Fruit fly (Drosophila melanogaster) whole organism, embryonic: Measurements from ENCODE around the gene Cyp6d4.

Experiments used
- Asciz ChIP-seq: fragments of 200-800 bp; sonication (Bioruptor generic); optimal IDR thresholded peaks from 2 replicates; lab custom pipeline; 2017; ENCODE audit warnings: missing biosample characterization, mild to moderate bottlenecking, missing genetic modification characterization, missing genetic modification reagents
- CG10543 ChIP-seq: fragments of 200-800 bp; sonication (Bioruptor generic); optimal IDR thresholded peaks from 3 replicates; lab custom pipeline; 2017; ENCODE audit warnings: missing biosample characterization, mild to moderate bottlenecking, missing genetic modification characterization, moderate library complexity
- CG10654 ChIP-seq: fragments of 200-800 bp; sonication (Bioruptor generic); optimal IDR thresholded peaks from 2 replicates; lab custom pipeline; 2016; ENCODE audit warnings: missing biosample characterization, missing genetic modification characterization
- CG11695 ChIP-seq: fragments of 200-800 bp; sonication (Bioruptor generic); IDR thresholded peaks from 3 replicates; pipeline ENCODE4 v1.3.6; 2022; ENCODE audit warnings: missing biosample characterization, missing genetic modification characterization
- CG12391 ChIP-seq: fragments of 200-800 bp; sonication (Bioruptor generic); optimal IDR thresholded peaks from 3 replicates; lab custom pipeline; 2018; ENCODE audit warnings: missing biosample characterization, mild to moderate bottlenecking, missing genetic modification characterization, moderate library complexity
- CG12769 ChIP-seq: fragments of 200-800 bp; sonication (Bioruptor generic); optimal IDR thresholded peaks from 2 replicates; lab custom pipeline; 2019; ENCODE audit warnings: missing biosample characterization, mild to moderate bottlenecking, missing genetic modification characterization, moderate library complexity
- CG13894 ChIP-seq: fragments of 200-800 bp; sonication (Bioruptor generic); optimal IDR thresholded peaks from 3 replicates; lab custom pipeline; 2018; ENCODE audit warnings: missing biosample characterization, mild to moderate bottlenecking, missing genetic modification characterization, moderate library complexity
- CG18011 ChIP-seq: fragments of 200-800 bp; sonication (Bioruptor generic); optimal IDR thresholded peaks from 2 replicates; lab custom pipeline; 2017; ENCODE audit warnings: missing biosample characterization, missing genetic modification characterization, mild to moderate bottlenecking, moderate library complexity, missing genotype
- CG2199 ChIP-seq: fragments of 200-800 bp; sonication (Bioruptor generic); IDR thresholded peaks from 3 replicates; pipeline ENCODE4 v1.3.6; 2022; ENCODE audit warnings: missing biosample characterization, missing genetic modification characterization
- CG31365 ChIP-seq: fragments of 200-800 bp; sonication (Bioruptor generic); optimal IDR thresholded peaks from 2 replicates; lab custom pipeline; 2018; ENCODE audit warnings: missing biosample characterization, mild to moderate bottlenecking, missing genetic modification characterization
- CG34376 ChIP-seq: fragments of 200-800 bp; sonication (Bioruptor generic); optimal IDR thresholded peaks from 2 replicates; lab custom pipeline; 2018; ENCODE audit warnings: missing biosample characterization, mild to moderate bottlenecking, missing genetic modification characterization
- CG3995 ChIP-seq: fragments of 200-800 bp; sonication (Bioruptor generic); optimal IDR thresholded peaks from 3 replicates; lab custom pipeline; 2016; ENCODE audit warnings: missing biosample characterization, missing genetic modification characterization
- CG6791 ChIP-seq: fragments of 200-800 bp; sonication (Bioruptor generic); IDR thresholded peaks from 3 replicates; pipeline ENCODE4 v1.3.6; 2022; ENCODE audit warnings: missing biosample characterization, missing genetic modification characterization; ENCODE audit not compliant: partially characterized antibody
- CG8281 ChIP-seq: fragments of 200-800 bp; sonication (Bioruptor generic); optimal IDR thresholded peaks from 2 replicates; lab custom pipeline; 2018; ENCODE audit warnings: missing biosample characterization, mild to moderate bottlenecking, missing genetic modification characterization, moderate library complexity
- CG8290 ChIP-seq, 3 experiments: fragments of 200-800 bp; sonication (Bioruptor generic); optimal IDR thresholded peaks; 2 replicates each; lab custom pipeline; 2016 to 2019; ENCODE audit warnings: missing biosample characterization in 3 of 3, missing genetic modification characterization in 3 of 3, mild to moderate bottlenecking in 2 of 3, moderate library complexity in 1 of 3
- CG9817 ChIP-seq: fragments of 200-800 bp; sonication (Bioruptor generic); optimal IDR thresholded peaks from 2 replicates; lab custom pipeline; 2018; ENCODE audit warnings: missing biosample characterization, mild to moderate bottlenecking, missing genetic modification characterization, moderate library complexity
- Dad ChIP-seq: fragments of 200-800 bp; sonication (Bioruptor generic); optimal IDR thresholded peaks from 3 replicates; lab custom pipeline; 2016; ENCODE audit warnings: missing biosample characterization, missing genetic modification characterization
- Dll ChIP-seq: fragments of 200-800 bp; sonication (Bioruptor generic); IDR thresholded peaks from 4 replicates; pipeline ENCODE4 v1.3.6; 2022; ENCODE audit warnings: missing biosample characterization, missing genetic modification characterization; ENCODE audit not compliant: partially characterized antibody
- Hr78 ChIP-seq, 2 experiments: fragments of 200-800 bp in 1 of 2; fragments of >200 bp in 1 of 2; sonication (Bioruptor generic) in 1 of 2; optimal IDR thresholded peaks; 2 replicates each; lab custom pipeline; 2017 to 2019; ENCODE audit warnings: missing biosample characterization in 2 of 2, missing genetic modification characterization in 2 of 2, mild to moderate bottlenecking in 1 of 2, moderate library complexity in 1 of 2
- Med ChIP-seq: fragments of 200-800 bp; sonication (Bioruptor generic); peaks from one replicate; lab custom pipeline; 2016; ENCODE audit warnings: missing biosample characterization, missing genetic modification characterization, mild to moderate bottlenecking, inconsistent platforms, moderate library complexity
- Nf-YC ChIP-seq: fragments of 200-800 bp; optimal IDR thresholded peaks from 3 replicates; lab custom pipeline; 2019; ENCODE audit warnings: missing biosample characterization, mild to moderate bottlenecking, missing genetic modification characterization, moderate library complexity
- Pdp1 ChIP-seq, 2 experiments: fragments of 200-800 bp; sonication (Bioruptor generic); optimal IDR thresholded peaks; 3 replicates each; lab custom pipeline; 2016; ENCODE audit warnings: missing biosample characterization in 2 of 2, missing genetic modification characterization in 2 of 2, mild to moderate bottlenecking in 1 of 2, moderate library complexity in 1 of 2
- Tbp ChIP-seq: fragments of >200 bp; optimal IDR thresholded peaks from 2 replicates; lab custom pipeline; 2018; ENCODE audit warnings: missing biosample characterization, missing genetic modification characterization
- abd-A ChIP-seq: fragments of 200-800 bp; sonication (Bioruptor generic); optimal IDR thresholded peaks from 3 replicates; lab custom pipeline; 2019; ENCODE audit warnings: missing biosample characterization, mild to moderate bottlenecking, missing genetic modification characterization, moderate library complexity
- cg ChIP-seq: fragments of 200-800 bp; sonication (Bioruptor generic); optimal IDR thresholded peaks from 3 replicates; lab custom pipeline; 2019; ENCODE audit warnings: missing biosample characterization, mild to moderate bottlenecking, missing genetic modification characterization, moderate library complexity
- chinmo ChIP-seq: fragments of 200-800 bp; sonication (Bioruptor generic); IDR thresholded peaks from 4 replicates; pipeline ENCODE4 v1.3.6; 2022; ENCODE audit warnings: missing biosample characterization, missing genetic modification characterization; ENCODE audit not compliant: partially characterized antibody
- crp ChIP-seq, 2 experiments: fragments of 200-800 bp; sonication (Bioruptor generic); optimal IDR thresholded peaks; 2 replicates in 1 of 2; 3 replicates in 1 of 2; lab custom pipeline; 2017; ENCODE audit warnings: missing biosample characterization in 2 of 2, missing genetic modification characterization in 2 of 2, mild to moderate bottlenecking in 1 of 2, moderate library complexity in 1 of 2
- esg ChIP-seq: fragments of 200-800 bp; sonication (Bioruptor generic); conservative IDR thresholded peaks from 2 replicates; pipeline ENCODE4 v1.3.6; 2022; ENCODE audit warnings: missing biosample characterization, missing genetic modification characterization
- exex ChIP-seq: fragments of 200-800 bp; sonication (Bioruptor generic); optimal IDR thresholded peaks from 4 replicates; lab custom pipeline; 2018; ENCODE audit warnings: missing biosample characterization, mild to moderate bottlenecking, missing genetic modification characterization, moderate library complexity
- fd64A ChIP-seq: fragments of 200-800 bp; sonication (Bioruptor generic); optimal IDR thresholded peaks from 3 replicates; lab custom pipeline; 2018; ENCODE audit warnings: missing biosample characterization, mild to moderate bottlenecking, missing genetic modification characterization
- hth ChIP-seq: fragments of >200 bp; optimal IDR thresholded peaks from 2 replicates; lab custom pipeline; 2017; ENCODE audit warnings: inconsistent platforms
- maf-S ChIP-seq: fragments of 200-800 bp; sonication (Bioruptor generic); optimal IDR thresholded peaks from 2 replicates; lab custom pipeline; 2016; ENCODE audit warnings: missing biosample characterization, missing genetic modification characterization
- mirr ChIP-seq: fragments of 200-800 bp; sonication (Bioruptor generic); optimal IDR thresholded peaks from 3 replicates; lab custom pipeline; 2018; ENCODE audit warnings: missing biosample characterization, mild to moderate bottlenecking, missing genetic modification characterization
- org-1 ChIP-seq: fragments of 200-800 bp; sonication (Bioruptor generic); optimal IDR thresholded peaks from 2 replicates; lab custom pipeline; 2017; ENCODE audit warnings: missing biosample characterization, missing genetic modification characterization
- ranshi ChIP-seq: fragments of 200-800 bp; sonication (Bioruptor generic); IDR thresholded peaks from 2 replicates; pipeline ENCODE4 v1.3.6; 2022; ENCODE audit warnings: missing biosample characterization, missing genetic modification characterization
- sd ChIP-seq: fragments of 200-800 bp; sonication (Bioruptor generic); optimal IDR thresholded peaks from 3 replicates; lab custom pipeline; 2018; ENCODE audit warnings: missing biosample characterization, mild to moderate bottlenecking, missing genetic modification characterization, moderate library complexity
- sima ChIP-seq: fragments of 200-800 bp; sonication (Bioruptor generic); optimal IDR thresholded peaks from 2 replicates; lab custom pipeline; 2016; ENCODE audit warnings: missing biosample characterization, missing genetic modification characterization
- sisA ChIP-seq: fragments of 200-800 bp; sonication (Bioruptor generic); IDR thresholded peaks from 2 replicates; pipeline ENCODE4 v1.3.6; 2022; ENCODE audit warnings: missing biosample characterization, missing genetic modification characterization
- ssp ChIP-seq: fragments of 200-800 bp; sonication (Bioruptor generic); IDR thresholded peaks from 2 replicates; pipeline ENCODE4 v1.3.6; 2022; ENCODE audit warnings: missing biosample characterization, missing genetic modification characterization
- stc ChIP-seq: fragments of 200-800 bp; sonication (Bioruptor generic); IDR thresholded peaks from 2 replicates; pipeline ENCODE4 v1.3.6; 2022; ENCODE audit warnings: missing biosample characterization, missing genetic modification characterization
- sug ChIP-seq: fragments of 200-800 bp; optimal IDR thresholded peaks from 2 replicates; lab custom pipeline; 2019; ENCODE audit warnings: missing biosample characterization, mild to moderate bottlenecking, missing genetic modification characterization, moderate library complexity
- twi ChIP-seq: fragments of 200-800 bp; optimal IDR thresholded peaks from 2 replicates; lab custom pipeline; 2019; ENCODE audit warnings: missing biosample characterization, mild to moderate bottlenecking, missing genetic modification characterization, moderate library complexity
- zen ChIP-seq: fragments of 200-800 bp; sonication (Bioruptor generic); optimal IDR thresholded peaks from 3 replicates; lab custom pipeline; 2018; ENCODE audit warnings: missing biosample characterization, mild to moderate bottlenecking, missing genetic modification characterization, moderate library complexity
- zfh2 ChIP-seq: fragments of 200-800 bp; sonication (Bioruptor generic); optimal IDR thresholded peaks from 2 replicates; lab custom pipeline; 2016; ENCODE audit warnings: missing biosample characterization, missing genetic modification characterization

Cyp6d4 gene

DNA sequence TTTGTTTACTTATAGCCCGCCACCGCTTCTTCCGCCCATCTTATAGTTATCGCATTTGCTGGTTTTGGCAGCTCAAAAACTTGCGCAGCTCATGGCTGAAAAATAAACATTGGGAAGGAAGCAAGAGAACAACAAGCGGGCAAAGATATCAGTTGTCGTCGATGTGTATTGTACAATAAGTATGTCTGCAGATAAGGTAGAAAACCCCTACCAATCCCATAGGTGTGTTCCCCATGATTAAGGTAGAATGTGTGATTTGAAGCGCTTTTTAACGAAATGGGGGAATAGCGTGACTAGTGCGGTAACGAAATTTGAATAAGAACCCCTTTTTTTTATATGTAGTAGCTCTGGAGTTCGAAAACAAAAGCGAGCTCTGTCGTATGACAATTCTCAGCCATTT lies 29.0 kb upstream of the Cyp6d4 start:
- peak; percentile 43 for TF ChIP-seq sug (tag; lab: Kevin White, UChicago)
- TF ChIP-seq CG10543 (GFP tag; lab: Kevin White, UChicago) = peak; percentile 1
- TF ChIP-seq sima (GFP tag; lab: Kevin White, UChicago) = no peak
- peak; percentile 4 for TF ChIP-seq sd (tag; lab: Kevin White, UChicago)
- peak; percentile 49 for TF ChIP-seq CG34376 (GFP tag; lab: Kevin White, UChicago)
- no peak for TF ChIP-seq zfh2 (GFP tag; lab: Kevin White, UChicago)
- TF ChIP-seq Med = peak; percentile 44
- no peak for TF ChIP-seq esg (GFP tag; lab: Robert Waterston, UW)
- TF ChIP-seq CG12391 = no peak
- TF ChIP-seq crp (GFP tag; optimal IDR thresholded peaks at IDR 0.05; lab: Kevin White, UChicago) = no peak
- no peak for TF ChIP-seq CG9817 (tag; lab: Kevin White, UChicago)
- no peak for TF ChIP-seq CG10654
- TF ChIP-seq CG8290 (GFP tag; optimal IDR thresholded peaks at IDR 0.05; lab: Kevin White, UChicago) = no peak
- peak in 1 of 2 experiments; percentile 15 for TF ChIP-seq CG8290 (tag; optimal IDR thresholded peaks at IDR 0.05; lab: Kevin White, UChicago)
- TF ChIP-seq CG3995 (GFP tag; lab: Kevin White, UChicago) = peak; percentile 86
- no peak for TF ChIP-seq Nf-YC (tag; lab: Kevin White, UChicago)
- peak; percentile 58 for TF ChIP-seq mirr (GFP tag; lab: Kevin White, UChicago)
- no peak for TF ChIP-seq Tbp
- peak; percentile 18 for TF ChIP-seq exex (tag; lab: Kevin White, UChicago)
- TF ChIP-seq CG12769 (tag; lab: Kevin White, UChicago) = peak; percentile 36
- TF ChIP-seq Pdp1 (GFP tag; optimal IDR thresholded peaks at IDR 0.05; lab: Kevin White, UChicago) = peak in 1 of 2 experiments; percentile 27

DNA sequence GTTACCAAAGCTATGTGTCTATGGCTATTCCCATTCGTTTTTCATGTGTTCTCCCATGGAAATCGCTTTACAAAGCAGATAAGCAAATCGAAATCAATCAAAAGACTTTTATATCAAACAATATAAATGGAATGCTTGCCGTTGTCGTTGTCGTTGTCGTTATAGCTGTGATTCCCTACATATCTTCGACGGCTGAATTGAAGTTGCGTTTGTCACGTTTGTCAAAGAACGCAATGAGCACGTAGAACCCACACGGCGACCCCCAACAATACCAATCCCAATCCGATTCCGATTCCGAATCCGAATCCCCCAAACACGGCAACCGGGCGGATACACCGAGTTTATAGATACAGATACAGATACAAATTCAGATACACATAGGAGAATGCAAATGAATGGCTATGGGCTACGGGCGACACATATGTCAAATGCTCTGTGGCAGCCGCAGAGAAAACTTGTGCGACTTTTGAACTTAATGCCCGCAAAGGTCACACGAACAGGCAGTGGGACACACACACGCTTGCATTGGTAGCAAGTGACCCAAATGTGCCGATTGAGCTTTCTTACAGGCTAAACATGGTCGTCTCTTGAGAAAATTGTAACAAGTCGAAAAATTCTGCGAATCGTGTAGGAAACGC lies 28.2 kb upstream of the Cyp6d4 start:
- TF ChIP-seq stc (GFP tag; lab: Robert Waterston, UW) (no peak), org-1 (GFP tag; lab: Kevin White, UChicago) (no peak), CG31365 (tag; lab: Kevin White, UChicago) (no peak), CG18011 (GFP tag; lab: Kevin White, UChicago) (no peak), chinmo (GFP tag; lab: Robert Waterston, UW) (0 out of 4 replicates have a peak, but pooled peaks have one; percentile 51), CG11695 (GFP tag; lab: Robert Waterston, UW) (no peak), ssp (GFP tag; lab: Robert Waterston, UW) (no peak), cg (peak; percentile 23), Dll (GFP tag; lab: Robert Waterston, UW) (0 out of 4 replicates have a peak, but pooled peaks have one; percentile 16), CG13894 (tag; lab: Kevin White, UChicago) (peak; percentile 93), Hr78 (GFP tag; optimal IDR thresholded peaks at IDR 0.05; lab: Kevin White, UChicago) (peak in 1 of 2 experiments; percentile 85), CG2199 (GFP tag; lab: Robert Waterston, UW) (0 out of 3 replicates have a peak, but pooled peaks have one; percentile 12)

DNA sequence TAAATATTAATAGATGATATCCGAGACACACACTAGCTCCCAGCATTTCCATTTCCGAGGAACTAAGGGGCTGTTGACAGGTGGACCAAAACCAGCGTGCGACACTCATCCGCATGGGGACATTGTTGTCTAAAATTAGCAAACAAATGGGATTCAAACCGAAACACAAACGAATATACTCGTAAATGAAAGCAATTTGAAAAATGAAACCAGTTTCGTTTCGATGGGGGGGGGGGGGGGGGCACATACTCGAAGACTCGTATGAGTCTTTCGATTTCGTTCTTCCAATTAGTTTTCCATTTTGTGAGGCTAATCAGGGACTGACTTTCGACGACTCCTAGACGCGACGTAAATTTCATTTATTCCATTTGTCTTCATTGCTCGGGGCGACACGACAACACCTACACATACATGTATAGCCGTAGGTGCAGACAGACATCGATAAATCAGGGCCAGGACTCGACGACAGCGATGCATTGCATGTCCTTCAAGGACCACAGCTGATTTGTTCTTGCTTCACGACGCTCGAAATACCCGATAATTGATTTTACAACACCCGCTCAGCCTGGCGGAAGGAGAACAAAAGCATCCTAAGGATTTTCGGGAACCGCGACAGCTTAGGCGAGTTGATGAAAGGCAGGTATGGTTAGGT lies 25.3 kb upstream of the Cyp6d4 start:
- peak; percentile 36 for TF ChIP-seq CG12769 (tag; lab: Kevin White, UChicago)
- no peak for TF ChIP-seq sisA (GFP tag; lab: Robert Waterston, UW)
- no peak for TF ChIP-seq ranshi (GFP tag; lab: Robert Waterston, UW)
- TF ChIP-seq Asciz (GFP tag; lab: Kevin White, UChicago) = no peak
- TF ChIP-seq zen (tag; lab: Kevin White, UChicago) = peak; percentile 70
- TF ChIP-seq fd64A (GFP tag; lab: Kevin White, UChicago) = no peak
- TF ChIP-seq CG8281 (tag; lab: Kevin White, UChicago) = no peak
- peak; percentile 16 for TF ChIP-seq abd-A (tag; lab: Kevin White, UChicago)
- TF ChIP-seq CG6791 (GFP tag; lab: Robert Waterston, UW) = 0 out of 3 replicates have a peak, but pooled peaks have one; percentile 41
- no peak for TF ChIP-seq maf-S (GFP tag; lab: Kevin White, UChicago)
- peak; percentile 91 for TF ChIP-seq hth (lab: Kevin White, UChicago)
- TF ChIP-seq Dad (GFP tag; lab: Kevin White, UChicago) = no peak
- no peak for TF ChIP-seq twi (tag; lab: Kevin White, UChicago)
- TF ChIP-seq sd (tag; lab: Kevin White, UChicago) = peak; percentile 19
